Fruit fly (Drosophila melanogaster) whole organism, adult: ENCODE data around the gene CG15544.

ENCODE experiments used
- CG11617 ChIP-seq: fragments of 200-800 bp; sonication (Bioruptor generic); optimal IDR thresholded peaks from 2 replicates; lab custom pipeline; 2017; ENCODE audit warnings: mild to moderate bottlenecking, missing biosample characterization, missing genetic modification reagents, missing genetic modification characterization
- CG12768 ChIP-seq: fragments of 200-800 bp; sonication (Bioruptor generic); optimal IDR thresholded peaks from 2 replicates; lab custom pipeline; 2017; ENCODE audit warnings: missing biosample characterization, missing genetic modification characterization, mild to moderate bottlenecking, moderate library complexity, missing genetic modification reagents
- CG14711 ChIP-seq: fragments of 200-800 bp; sonication (Bioruptor generic); optimal IDR thresholded peaks from 2 replicates; lab custom pipeline; 2018; ENCODE audit warnings: missing biosample characterization, mild to moderate bottlenecking, missing genetic modification characterization, moderate library complexity
- CG1620 ChIP-seq: fragments of 200-800 bp; sonication (Bioruptor generic); optimal IDR thresholded peaks from 2 replicates; lab custom pipeline; 2016; ENCODE audit warnings: missing biosample characterization, missing genetic modification characterization
- CG33017 ChIP-seq: fragments of 200-800 bp; sonication (Bioruptor generic); optimal IDR thresholded peaks from 2 replicates; lab custom pipeline; 2018; ENCODE audit warnings: missing biosample characterization, mild to moderate bottlenecking, missing genetic modification characterization, moderate library complexity
- CG5204 ChIP-seq: fragments of 200-800 bp; sonication (Bioruptor generic); optimal IDR thresholded peaks from 2 replicates; lab custom pipeline; 2016; ENCODE audit warnings: missing biosample characterization, missing genetic modification characterization
- CG7045 ChIP-seq: fragments of 200-800 bp; sonication (Bioruptor generic); optimal IDR thresholded peaks from 2 replicates; lab custom pipeline; 2017; ENCODE audit warnings: missing biosample characterization, mild to moderate bottlenecking, missing genetic modification characterization
- CG7101 ChIP-seq: fragments of 200-800 bp; sonication (Bioruptor generic); optimal IDR thresholded peaks from 2 replicates; lab custom pipeline; 2018; ENCODE audit warnings: missing biosample characterization, mild to moderate bottlenecking, missing genetic modification characterization, moderate library complexity
- Clk ChIP-seq: fragments of 200-800 bp; sonication (Bioruptor generic); optimal IDR thresholded peaks from 2 replicates; lab custom pipeline; 2017; ENCODE audit warnings: missing biosample characterization, missing genetic modification characterization
- Crg-1 ChIP-seq: fragments of 200-800 bp; sonication (Bioruptor generic); optimal IDR thresholded peaks from 2 replicates; lab custom pipeline; 2016; ENCODE audit warnings: missing biosample characterization, missing genetic modification characterization
- Hr96 ChIP-seq: fragments of 200-800 bp; sonication (Bioruptor generic); optimal IDR thresholded peaks from 2 replicates; lab custom pipeline; 2016; ENCODE audit warnings: missing biosample characterization, missing genetic modification characterization
- Mnt ChIP-seq: fragments of 200-800 bp; sonication (Bioruptor generic); optimal IDR thresholded peaks from 2 replicates; lab custom pipeline; 2016; ENCODE audit warnings: missing biosample characterization, mild to moderate bottlenecking, missing genetic modification characterization
- bab1 ChIP-seq: fragments of 200-800 bp; sonication (Bioruptor generic); optimal IDR thresholded peaks from 3 replicates; lab custom pipeline; 2019; ENCODE audit warnings: missing biosample characterization, mild to moderate bottlenecking, missing genetic modification characterization, moderate library complexity
- cic ChIP-seq: fragments of 200-800 bp; sonication (Bioruptor generic); optimal IDR thresholded peaks from 2 replicates; lab custom pipeline; 2017; ENCODE audit warnings: missing biosample characterization, mild to moderate bottlenecking, missing genetic modification characterization, moderate library complexity
- cnc ChIP-seq, 2 experiments: fragments of >200 bp; optimal IDR thresholded peaks; 2 replicates each; lab custom pipeline; 2017
- kay ChIP-seq: fragments of 200-800 bp; sonication (Bioruptor generic); peaks from one replicate; lab custom pipeline; 2016; ENCODE audit warnings: missing biosample characterization, missing genetic modification characterization, borderline replicate concordance
- ovo ChIP-seq: fragments of 200-800 bp; sonication (Bioruptor generic); optimal IDR thresholded peaks from 2 replicates; lab custom pipeline; 2016; ENCODE audit warnings: missing biosample characterization, missing genetic modification characterization
- pad ChIP-seq: fragments of 200-800 bp; sonication (Bioruptor generic); optimal IDR thresholded peaks from 3 replicates; lab custom pipeline; 2017; ENCODE audit warnings: missing biosample characterization, missing genetic modification characterization, mild to moderate bottlenecking, moderate library complexity, missing genetic modification reagents
- tj ChIP-seq: fragments of 200-800 bp; sonication (Bioruptor generic); optimal IDR thresholded peaks from 3 replicates; lab custom pipeline; 2017; ENCODE audit warnings: missing biosample characterization, mild to moderate bottlenecking, missing genetic modification characterization, moderate library complexity
- toe ChIP-seq: fragments of 200-800 bp; sonication (Bioruptor generic); optimal IDR thresholded peaks from 2 replicates; lab custom pipeline; 2016; ENCODE audit warnings: missing biosample characterization, missing genetic modification characterization

The CG15544 gene

dm6 chr3R:30880024-30880423, 52.4 kb downstream of the CG15544 start:
- no peak for TF ChIP-seq CG5204
- TF ChIP-seq kay (GFP tag; lab: Kevin White, UChicago), result no peak
- TF ChIP-seq CG14711 (tag; lab: Kevin White, UChicago), result no peak
- no peak for TF ChIP-seq Mnt (GFP tag; lab: Kevin White, UChicago)
- no peak for TF ChIP-seq bab1 (GFP tag; lab: Kevin White, UChicago)
- TF ChIP-seq cic, result no peak
- TF ChIP-seq pad, result no peak

- TF ChIP-seq CG12768 (GFP tag; lab: Kevin White, UChicago) (no peak), CG1620 (no peak), CG14711 (tag; lab: Kevin White, UChicago) (no peak), bab1 (GFP tag; lab: Kevin White, UChicago) (no peak), Hr96 (no peak), cnc (optimal IDR thresholded peaks at IDR 0.05; lab: Kevin White, UChicago) (no peak), CG11617 (GFP tag; lab: Kevin White, UChicago) (no peak), CG7101 (no peak), tj (no peak), Crg-1 (no peak)
Measured at dm6 chr3R:30880894-30881293, 53.3 kb downstream of the CG15544 start, which contains the start of gene CG12071. TSS of gene CG12071 (minus strand) at chr3R:30881027.

dm6 chr3R:30883403-30883802, 55.8 kb downstream of the CG15544 start, which contains the start of gene CG15547:
TSS of gene CG15547 (minus strand) at chr3R:30883503.
- no peak for TF ChIP-seq kay (GFP tag; lab: Kevin White, UChicago)
- no peak for TF ChIP-seq CG7045 (GFP tag; lab: Kevin White, UChicago)
- no peak for TF ChIP-seq toe (GFP tag; lab: Kevin White, UChicago)

- TF ChIP-seq CG33017 (tag; lab: Kevin White, UChicago) (no peak), tj (peak; percentile 96), CG5204 (no peak)
Measured at dm6 chr3R:30886850-30887249, 59.2 kb downstream of the CG15544 start.

- TF ChIP-seq CG33017 (tag; lab: Kevin White, UChicago) (no peak), kay (GFP tag; lab: Kevin White, UChicago) (peak; percentile 91)
Measured at dm6 chr3R:30887302-30887701, 59.7 kb downstream of the CG15544 start.

dm6 chr3R:30887711-30888549, 60.3 kb downstream of the CG15544 start:
- TF ChIP-seq toe (GFP tag; lab: Kevin White, UChicago) (peak; percentile 66), CG33017 (tag; lab: Kevin White, UChicago) (peak; percentile 81), CG7045 (GFP tag; lab: Kevin White, UChicago) (peak; percentile 70), pad (peak; percentile 53), Hr96 (peak; percentile 68), CG1620 (no peak), CG11617 (GFP tag; lab: Kevin White, UChicago) (peak; percentile 30), CG5204 (no peak), Mnt (GFP tag; lab: Kevin White, UChicago) (peak; percentile 30), Crg-1 (peak; percentile 12), cnc (optimal IDR thresholded peaks at IDR 0.05; lab: Kevin White, UChicago) (no peak), CG7101 (peak; percentile 80), Clk (GFP tag; lab: Kevin White, UChicago) (no peak), tj (no peak), CG12768 (GFP tag; lab: Kevin White, UChicago) (peak; percentile 87), bab1 (GFP tag; lab: Kevin White, UChicago) (peak; percentile 68), CG14711 (tag; lab: Kevin White, UChicago) (peak; percentile 77), kay (GFP tag; lab: Kevin White, UChicago) (no peak), cic (peak; percentile 95), ovo (GFP tag; lab: Kevin White, UChicago) (no peak)

- TF ChIP-seq kay (GFP tag; lab: Kevin White, UChicago), result no peak
- TF ChIP-seq pad, result no peak
- TF ChIP-seq CG14711 (tag; lab: Kevin White, UChicago), result peak; percentile 33
- TF ChIP-seq Clk (GFP tag; lab: Kevin White, UChicago), result no peak
- TF ChIP-seq CG11617 (GFP tag; lab: Kevin White, UChicago), result no peak
- no peak for TF ChIP-seq cic
- no peak for TF ChIP-seq CG7045 (GFP tag; lab: Kevin White, UChicago)
- TF ChIP-seq CG33017 (tag; lab: Kevin White, UChicago), result no peak
- no peak for TF ChIP-seq toe (GFP tag; lab: Kevin White, UChicago)
- TF ChIP-seq CG7101, result peak; percentile 9
- peak; percentile 87 to 95 for TF ChIP-seq cnc (optimal IDR thresholded peaks at IDR 0.05; lab: Kevin White, UChicago)
- peak; percentile 17 for TF ChIP-seq ovo (GFP tag; lab: Kevin White, UChicago)
- TF ChIP-seq CG12768 (GFP tag; lab: Kevin White, UChicago), result no peak
- TF ChIP-seq CG1620, result peak; percentile 14
- no peak for TF ChIP-seq Crg-1
- peak; percentile 58 for TF ChIP-seq tj
- TF ChIP-seq bab1 (GFP tag; lab: Kevin White, UChicago), result peak; percentile 88
- TF ChIP-seq Hr96, result no peak
- no peak for TF ChIP-seq CG5204
- TF ChIP-seq Mnt (GFP tag; lab: Kevin White, UChicago), result no peak
Measured at dm6 chr3R:30888550-30889259, 61.1 kb downstream of the CG15544 start, which contains the start of gene Sap-r. TSS of gene Sap-r (minus strand) at chr3R:30889062.
